Fruit fly (Drosophila melanogaster) whole organism, prepupa: ENCODE measurements around the gene Klp31E.

Experiments
- Blimp-1 ChIP-seq: fragments of 200-800 bp; sonication (Bioruptor generic); optimal IDR thresholded peaks from 3 replicates; lab custom pipeline; 2017; ENCODE audit warnings: missing biosample characterization, missing genetic modification characterization, mild to moderate bottlenecking, moderate library complexity, missing genetic modification reagents
- CG10631 ChIP-seq: fragments of 200-800 bp; sonication (Bioruptor generic); optimal IDR thresholded peaks from 2 replicates; lab custom pipeline; 2016; ENCODE audit warnings: missing biosample characterization, missing genetic modification characterization
- CG10669 ChIP-seq: fragments of 200-800 bp; sonication (Bioruptor generic); optimal IDR thresholded peaks from 3 replicates; lab custom pipeline; 2018; ENCODE audit warnings: missing biosample characterization, mild to moderate bottlenecking, missing genetic modification characterization, moderate library complexity
- CG11762 ChIP-seq: fragments of 200-800 bp; sonication (Bioruptor generic); optimal IDR thresholded peaks from 3 replicates; lab custom pipeline; 2016; ENCODE audit warnings: missing biosample characterization, missing genetic modification characterization; ENCODE audit not compliant: insufficient read depth
- CG11902 ChIP-seq: fragments of 200-800 bp; sonication (Bioruptor generic); optimal IDR thresholded peaks from 3 replicates; lab custom pipeline; 2016; ENCODE audit warnings: missing biosample characterization, missing genetic modification characterization
- CG15336 ChIP-seq: fragments of 200-800 bp; sonication (Bioruptor generic); IDR thresholded peaks from 2 replicates; pipeline ENCODE4 v1.3.6; 2022; ENCODE audit warnings: missing biosample characterization, missing genetic modification characterization
- CG1621 ChIP-seq: fragments of 200-800 bp; sonication (Bioruptor generic); optimal IDR thresholded peaks from 3 replicates; lab custom pipeline; 2018; ENCODE audit warnings: missing biosample characterization, mild to moderate bottlenecking, missing genetic modification characterization
- CG16779 ChIP-seq: fragments of 200-800 bp; sonication (Bioruptor generic); optimal IDR thresholded peaks from 3 replicates; lab custom pipeline; 2017; ENCODE audit warnings: missing biosample characterization, mild to moderate bottlenecking, missing genetic modification characterization
- CG3032 ChIP-seq: fragments of 200-800 bp; optimal IDR thresholded peaks from 2 replicates; lab custom pipeline; 2019; ENCODE audit warnings: missing biosample characterization, mild to moderate bottlenecking, missing genetic modification characterization, moderate library complexity
- CG31627 ChIP-seq: fragments of 200-800 bp; sonication (Bioruptor generic); optimal IDR thresholded peaks from 3 replicates; lab custom pipeline; 2016; ENCODE audit warnings: missing biosample characterization, missing genetic modification characterization
- CG32006 ChIP-seq: fragments of 200-800 bp; sonication (Bioruptor generic); optimal IDR thresholded peaks from 3 replicates; lab custom pipeline; 2017; ENCODE audit warnings: missing biosample characterization, mild to moderate bottlenecking, missing genetic modification characterization
- CG34406 ChIP-seq: fragments of 200-800 bp; sonication (Bioruptor generic); optimal IDR thresholded peaks from 3 replicates; lab custom pipeline; 2016; ENCODE audit warnings: missing biosample characterization, missing genetic modification characterization
- CG3919 ChIP-seq: fragments of 200-800 bp; sonication (Bioruptor generic); optimal IDR thresholded peaks from 3 replicates; lab custom pipeline; 2016; ENCODE audit warnings: missing biosample characterization, missing genetic modification characterization
- CG4318 ChIP-seq: fragments of 200-800 bp; sonication (Bioruptor generic); optimal IDR thresholded peaks from 3 replicates; lab custom pipeline; 2017; ENCODE audit warnings: missing biosample characterization, mild to moderate bottlenecking, missing genetic modification characterization
- CG6163 ChIP-seq: fragments of 200-800 bp; sonication (Bioruptor generic); IDR thresholded peaks from 3 replicates; pipeline ENCODE4 v1.3.6; 2022; ENCODE audit warnings: missing biosample characterization, missing genetic modification characterization
- CG6276 ChIP-seq: fragments of 200-800 bp; sonication (Bioruptor generic); optimal IDR thresholded peaks from 2 replicates; lab custom pipeline; 2017; ENCODE audit warnings: missing biosample characterization, mild to moderate bottlenecking, missing genetic modification characterization
- CG6792 ChIP-seq: fragments of 200-800 bp; sonication (Bioruptor generic); optimal IDR thresholded peaks from 3 replicates; lab custom pipeline; 2016; ENCODE audit warnings: missing biosample characterization, missing genetic modification characterization
- CG6808 ChIP-seq: fragments of 200-800 bp; sonication (Bioruptor generic); optimal IDR thresholded peaks from 3 replicates; lab custom pipeline; 2017; ENCODE audit warnings: missing biosample characterization, missing genetic modification characterization, mild to moderate bottlenecking, moderate library complexity, missing genetic modification reagents
- CG9139 ChIP-seq: fragments of 200-800 bp; sonication (Bioruptor generic); optimal IDR thresholded peaks from 3 replicates; lab custom pipeline; 2017; ENCODE audit warnings: missing biosample characterization, mild to moderate bottlenecking, missing genetic modification characterization
- Eip75B ChIP-seq: fragments of 200-800 bp; sonication (Bioruptor generic); optimal IDR thresholded peaks from 3 replicates; lab custom pipeline; 2016; ENCODE audit warnings: missing biosample characterization, missing genetic modification characterization
- Eip78C ChIP-seq: fragments of 200-800 bp; sonication (Bioruptor generic); peaks from one replicate; lab custom pipeline; 2016; ENCODE audit warnings: missing biosample characterization, missing genetic modification characterization
- Eip93F ChIP-seq: fragments of 200-800 bp; sonication (Bioruptor generic); optimal IDR thresholded peaks from 2 replicates; lab custom pipeline; 2016; ENCODE audit warnings: missing biosample characterization, mild to moderate bottlenecking, missing genetic modification characterization
- Ets21C ChIP-seq: fragments of 200-800 bp; sonication (Bioruptor generic); optimal IDR thresholded peaks from 3 replicates; lab custom pipeline; 2016; ENCODE audit warnings: missing biosample characterization, missing genetic modification characterization
- Ets96B ChIP-seq: fragments of 200-800 bp; optimal IDR thresholded peaks from 2 replicates; lab custom pipeline; 2019; ENCODE audit warnings: missing biosample characterization, mild to moderate bottlenecking, missing genetic modification characterization, moderate library complexity
- Gug ChIP-seq: fragments of 200-800 bp; sonication (Bioruptor generic); IDR thresholded peaks from 2 replicates; pipeline ENCODE4 v1.3.6; 2022; ENCODE audit warnings: missing biosample characterization, missing genetic modification characterization
- Hr38 ChIP-seq: sonication (Bioruptor generic); optimal IDR thresholded peaks from 2 replicates; lab custom pipeline; 2016; ENCODE audit warnings: missing biosample characterization, missing genetic modification characterization
- Hr39 ChIP-seq: fragments of 200-800 bp; sonication (Bioruptor generic); optimal IDR thresholded peaks from 2 replicates; lab custom pipeline; 2016; ENCODE audit warnings: missing biosample characterization, missing genetic modification characterization
- Hr4 ChIP-seq: fragments of 200-800 bp; sonication (Bioruptor generic); optimal IDR thresholded peaks from 3 replicates; lab custom pipeline; 2016; ENCODE audit warnings: missing biosample characterization, missing genetic modification characterization
- Lpt ChIP-seq: fragments of 200-800 bp; sonication (Bioruptor generic); optimal IDR thresholded peaks from 3 replicates; lab custom pipeline; 2016; ENCODE audit warnings: missing biosample characterization, missing genetic modification characterization
- Met ChIP-seq: fragments of 200-800 bp; sonication (Bioruptor generic); optimal IDR thresholded peaks from 3 replicates; lab custom pipeline; 2016; ENCODE audit warnings: missing biosample characterization, missing genetic modification characterization
- OdsH ChIP-seq: fragments of 200-800 bp; sonication (Bioruptor generic); optimal IDR thresholded peaks from 3 replicates; lab custom pipeline; 2016; ENCODE audit warnings: missing biosample characterization, missing genetic modification characterization
- Smox ChIP-seq: fragments of 200-800 bp; sonication (Bioruptor generic); optimal IDR thresholded peaks from 3 replicates; lab custom pipeline; 2016; ENCODE audit warnings: missing biosample characterization, missing genetic modification characterization
- Sox14 ChIP-seq: fragments of 200-800 bp; sonication (Bioruptor generic); optimal IDR thresholded peaks from 3 replicates; lab custom pipeline; 2016; ENCODE audit warnings: missing biosample characterization, missing genetic modification characterization
- Sox15 ChIP-seq: fragments of 200-800 bp; sonication (Bioruptor generic); optimal IDR thresholded peaks from 3 replicates; lab custom pipeline; 2016; ENCODE audit warnings: missing biosample characterization, missing genetic modification characterization
- achi ChIP-seq: fragments of 200-800 bp; sonication (Bioruptor generic); optimal IDR thresholded peaks from 3 replicates; lab custom pipeline; 2016; ENCODE audit warnings: missing biosample characterization, missing genetic modification characterization
- acj6 ChIP-seq: fragments of 200-800 bp; sonication (Bioruptor generic); optimal IDR thresholded peaks from 3 replicates; lab custom pipeline; 2016; ENCODE audit warnings: missing biosample characterization, missing genetic modification characterization
- cyc ChIP-seq: fragments of 200-800 bp; sonication (Bioruptor generic); optimal IDR thresholded peaks from 3 replicates; lab custom pipeline; 2016; ENCODE audit warnings: missing biosample characterization, missing genetic modification characterization
- dac ChIP-seq: fragments of 200-800 bp; sonication (Bioruptor generic); optimal IDR thresholded peaks from 2 replicates; lab custom pipeline; 2017; ENCODE audit warnings: missing biosample characterization, mild to moderate bottlenecking, missing genetic modification characterization
- dsx ChIP-seq: fragments of 200-800 bp; optimal IDR thresholded peaks from 3 replicates; lab custom pipeline; 2019; ENCODE audit warnings: missing biosample characterization, mild to moderate bottlenecking, missing genetic modification characterization, moderate library complexity; ENCODE audit not compliant: poor library complexity, severe bottlenecking
- eg ChIP-seq: fragments of 200-800 bp; sonication (Bioruptor generic); IDR thresholded peaks from 3 replicates; pipeline ENCODE4 v1.3.6; 2022; ENCODE audit warnings: missing biosample characterization, missing genetic modification characterization
- esn ChIP-seq: fragments of 200-800 bp; sonication (Bioruptor generic); optimal IDR thresholded peaks from 2 replicates; lab custom pipeline; 2016; ENCODE audit warnings: missing biosample characterization, mild to moderate bottlenecking, missing genetic modification characterization, moderate library complexity
- fkh ChIP-seq: fragments of 200-800 bp; sonication (Bioruptor generic); optimal IDR thresholded peaks from 3 replicates; lab custom pipeline; 2017; ENCODE audit warnings: missing biosample characterization, mild to moderate bottlenecking, missing genetic modification characterization, moderate library complexity
- lz ChIP-seq: fragments of 200-800 bp; sonication (Bioruptor generic); optimal IDR thresholded peaks from 3 replicates; lab custom pipeline; 2016; ENCODE audit warnings: missing biosample characterization, missing genetic modification characterization
- net ChIP-seq: fragments of 200-800 bp; sonication (Bioruptor generic); optimal IDR thresholded peaks from 3 replicates; lab custom pipeline; 2016; ENCODE audit warnings: missing biosample characterization, missing genetic modification characterization
- salr ChIP-seq, 2 experiments: fragments of 200-800 bp; sonication (Bioruptor generic); optimal IDR thresholded peaks; 3 replicates each; lab custom pipeline; 2016 to 2018; ENCODE audit warnings: missing biosample characterization in 2 of 2, missing genetic modification characterization in 2 of 2, mild to moderate bottlenecking in 1 of 2
- ss ChIP-seq, 2 experiments: fragments of 200-800 bp; sonication (Bioruptor generic); optimal IDR thresholded peaks; 2 replicates in 1 of 2; 3 replicates in 1 of 2; lab custom pipeline; 2017 to 2018; ENCODE audit warnings: mild to moderate bottlenecking in 2 of 2, missing biosample characterization in 2 of 2, missing genetic modification characterization in 2 of 2, moderate library complexity in 1 of 2
- svp ChIP-seq: fragments of 200-800 bp; sonication (Bioruptor generic); peaks from one replicate; lab custom pipeline; 2016; ENCODE audit warnings: missing biosample characterization, missing genetic modification characterization
- topi ChIP-seq: fragments of 200-800 bp; sonication (Bioruptor generic); optimal IDR thresholded peaks from 3 replicates; lab custom pipeline; 2016; ENCODE audit warnings: missing biosample characterization, missing genetic modification characterization
- vri ChIP-seq: fragments of 200-800 bp; sonication (Bioruptor generic); optimal IDR thresholded peaks from 3 replicates; lab custom pipeline; 2016; ENCODE audit warnings: missing biosample characterization, mild to moderate bottlenecking, missing genetic modification characterization

The Klp31E gene

DNA sequence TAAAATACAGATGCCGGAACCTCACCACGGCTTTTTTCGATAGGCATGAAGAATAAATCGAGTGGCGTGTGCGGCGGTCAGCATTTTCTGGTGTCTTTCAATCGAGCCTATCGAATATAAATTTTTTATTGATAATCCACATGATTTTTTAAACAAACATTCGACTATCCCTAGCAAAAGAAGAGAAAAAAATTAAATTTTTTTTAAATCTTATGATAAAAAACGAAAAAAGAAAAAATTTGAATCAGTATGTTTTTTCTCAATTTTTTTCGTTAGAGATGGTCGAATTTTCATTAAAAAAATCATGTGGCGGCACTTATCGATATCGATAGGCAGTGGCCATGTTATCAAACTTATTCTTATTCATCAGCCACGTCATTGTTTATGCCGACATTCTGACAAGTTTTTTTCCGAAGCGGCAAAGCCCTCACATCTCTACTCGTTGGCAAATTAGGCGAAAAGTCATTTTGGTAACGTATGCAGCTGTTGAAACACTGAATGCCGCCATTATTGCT lies 12.8 kb downstream of the Klp31E start, which contains the start of the genes SmB and KdelR:
TSS of gene SmB (minus strand) at position 94 of the 515 bp plus-strand sequence.
TSS of gene KdelR (plus strand) at position 354 of the 515 bp plus-strand sequence.
- TF ChIP-seq Ets21C (GFP tag; lab: Kevin White, UChicago) (no peak), Eip78C (GFP tag; lab: Kevin White, UChicago) (peak; percentile 26), esn (GFP tag; lab: Kevin White, UChicago) (peak; percentile 49), CG6808 (GFP tag; lab: Kevin White, UChicago) (no peak), lz (peak; percentile 34), Sox15 (no peak), CG1621 (tag; lab: Kevin White, UChicago) (peak; percentile 39), CG3032 (tag; lab: Kevin White, UChicago) (peak; percentile 13), fkh (peak; percentile 81)

DNA sequence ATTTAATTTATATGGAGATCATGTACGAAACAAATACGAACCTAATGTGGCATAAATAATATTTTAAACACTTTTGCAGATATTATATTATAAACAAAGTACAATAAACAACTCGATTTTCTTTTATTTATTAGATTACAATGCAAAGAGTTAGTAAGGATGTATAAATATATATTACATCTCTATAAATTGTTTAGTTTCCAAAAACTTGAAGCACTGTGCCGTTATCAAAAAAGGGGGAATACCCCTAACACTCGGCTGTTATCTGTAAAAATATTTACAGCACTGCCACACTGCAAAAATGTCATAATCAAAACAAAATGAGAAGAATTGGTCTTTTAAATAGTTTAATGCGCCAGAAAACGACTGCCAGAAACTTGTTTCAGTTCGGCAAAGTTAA lies 14.7 kb downstream of the Klp31E start, which contains the start of gene CG5188:
TSS of gene CG5188 (plus strand) at position 302 of the 400 bp plus-strand sequence.
- TF ChIP-seq Sox14 (GFP tag; lab: Kevin White, UChicago) = peak; percentile 22
- TF ChIP-seq Hr4 (GFP tag; lab: Kevin White, UChicago) = no peak
- TF ChIP-seq CG31627 = peak; percentile 16
- TF ChIP-seq cyc = peak; percentile 23
- TF ChIP-seq dsx (GFP tag; lab: Kevin White, UChicago) = no peak
- no peak for TF ChIP-seq Eip93F (GFP tag; lab: Kevin White, UChicago)
- TF ChIP-seq net = no peak
- TF ChIP-seq Sox15 = peak; percentile 7
- TF ChIP-seq achi = no peak
- no peak for TF ChIP-seq CG10631 (GFP tag; lab: Kevin White, UChicago)
- TF ChIP-seq Met (GFP tag; lab: Kevin White, UChicago) = no peak
- TF ChIP-seq CG3919 (GFP tag; lab: Kevin White, UChicago) = no peak
- no peak for TF ChIP-seq CG4318 (GFP tag; lab: Kevin White, UChicago)
- peak in 1 of 2 experiments; percentile 1 for TF ChIP-seq ss (GFP tag; optimal IDR thresholded peaks at IDR 0.05; lab: Kevin White, UChicago)
- peak; percentile 69 for TF ChIP-seq CG15336 (GFP tag; lab: Robert Waterston, UW)
- no peak for TF ChIP-seq CG10669
- no peak for TF ChIP-seq CG34406 (GFP tag; lab: Kevin White, UChicago)
- TF ChIP-seq Gug = 0 out of 2 replicates have a peak, but pooled peaks have one; percentile 9
- no peak for TF ChIP-seq salr (GFP tag; optimal IDR thresholded peaks at IDR 0.05; lab: Kevin White, UChicago)
- no peak for TF ChIP-seq svp
- TF ChIP-seq Eip78C (GFP tag; lab: Kevin White, UChicago) = peak; percentile 82
- peak; percentile 31; the same call in 1 of the 3 replicates for TF ChIP-seq CG6163 (GFP tag; lab: Robert Waterston, UW)
- no peak; the same call in 2 of the 3 replicates for TF ChIP-seq eg (GFP tag; lab: Robert Waterston, UW)
- TF ChIP-seq CG9139 (GFP tag; lab: Kevin White, UChicago) = no peak
- TF ChIP-seq CG6808 (GFP tag; lab: Kevin White, UChicago) = no peak
- TF ChIP-seq CG6276 (GFP tag; lab: Kevin White, UChicago) = no peak
- TF ChIP-seq topi (GFP tag; lab: Kevin White, UChicago) = peak; percentile 45
- TF ChIP-seq CG6792 (GFP tag; lab: Kevin White, UChicago) = peak; percentile 35
- TF ChIP-seq Lpt (GFP tag; lab: Kevin White, UChicago) = peak; percentile 4
- no peak for TF ChIP-seq CG11902 (GFP tag; lab: Kevin White, UChicago)
- peak; percentile 35 for TF ChIP-seq CG11762 (GFP tag; lab: Kevin White, UChicago)
- TF ChIP-seq vri (GFP tag; lab: Kevin White, UChicago) = no peak
- no peak for TF ChIP-seq Hr38
- TF ChIP-seq Blimp-1 (GFP tag; lab: Kevin White, UChicago) = no peak
- TF ChIP-seq Ets96B = peak; percentile 49
- no peak for TF ChIP-seq Smox (GFP tag; lab: Kevin White, UChicago)
- no peak for TF ChIP-seq dac
- peak; percentile 65 for TF ChIP-seq lz
- TF ChIP-seq Hr39 (GFP tag; lab: Kevin White, UChicago) = peak; percentile 15
- TF ChIP-seq Eip75B (GFP tag; lab: Kevin White, UChicago) = no peak
- peak; percentile 51 for TF ChIP-seq OdsH (GFP tag; lab: Kevin White, UChicago)
- peak; percentile 52 for TF ChIP-seq CG3032 (tag; lab: Kevin White, UChicago)
- TF ChIP-seq CG16779 (tag; lab: Kevin White, UChicago) = no peak
- peak; percentile 64 for TF ChIP-seq esn (GFP tag; lab: Kevin White, UChicago)
- TF ChIP-seq acj6 = peak; percentile 37
- TF ChIP-seq CG32006 (GFP tag; lab: Kevin White, UChicago) = no peak
- TF ChIP-seq, all 60 proteins: peak for 20
